Worm (Caenorhabditis elegans) whole organism, L3 larva: ENCODE measurements around the gene lipl-6.

ENCODE experiments used
- ZK546.5 ChIP-seq: sonication (generic microtip); optimal IDR thresholded peaks from 2 replicates; lab custom pipeline; 2017; ENCODE audit warnings: missing biosample characterization, missing genetic modification characterization
- aly-2 ChIP-seq: fragments of 150-350 bp; optimal IDR thresholded peaks from 2 replicates; lab custom pipeline; 2014; ENCODE audit warnings: missing biosample characterization, missing genetic modification characterization
- ceh-16 ChIP-seq: sonication (generic microtip); optimal IDR thresholded peaks from 2 replicates; lab custom pipeline; 2017; ENCODE audit warnings: missing biosample characterization, missing genetic modification characterization
- ceh-9 ChIP-seq: sonication (generic microtip); optimal IDR thresholded peaks from 2 replicates; lab custom pipeline; 2018; ENCODE audit warnings: missing biosample characterization, missing genetic modification characterization
- daf-12 ChIP-seq: fragments of 150-350 bp; optimal IDR thresholded peaks from 2 replicates; lab custom pipeline; 2014; ENCODE audit warnings: missing biosample characterization, missing genetic modification reagents, missing genetic modification characterization
- egl-27 ChIP-seq: sonication (generic microtip); optimal IDR thresholded peaks from 4 replicates; lab custom pipeline; 2017; ENCODE audit warnings: missing biosample characterization, missing genetic modification reagents, missing genetic modification characterization
- egl-5 ChIP-seq: fragments of 150-350 bp; optimal IDR thresholded peaks from 2 replicates; lab custom pipeline; 2017; ENCODE audit warnings: missing biosample characterization, missing genetic modification reagents, missing genetic modification characterization, inconsistent platforms
- elt-1 ChIP-seq: fragments of 150-350 bp; optimal IDR thresholded peaks from 2 replicates; lab custom pipeline; 2014; ENCODE audit warnings: missing biosample characterization, missing genetic modification characterization
- elt-2 ChIP-seq: sonication (generic microtip); optimal IDR thresholded peaks from 2 replicates; lab custom pipeline; 2016; ENCODE audit warnings: missing genetic modification reagents, mild to moderate bottlenecking, missing genetic modification characterization, missing compliant biosample characterization
- elt-3 ChIP-seq, 3 experiments: fragments of 150-350 bp in 1 of 3; sonication (generic microtip) in 2 of 3; optimal IDR thresholded peaks; 2 replicates in 2 of 3; 4 replicates in 1 of 3; lab custom pipeline; 2014 to 2017; ENCODE audit warnings: missing biosample characterization in 3 of 3, missing genetic modification characterization in 3 of 3
- eor-1 ChIP-seq, 2 experiments: fragments of 150-350 bp; optimal IDR thresholded peaks; 2 replicates each; lab custom pipeline; 2014 to 2018; ENCODE audit warnings: missing biosample characterization in 2 of 2, missing genetic modification characterization in 2 of 2
- fkh-10 ChIP-seq: sonication (generic microtip); optimal IDR thresholded peaks from 2 replicates; lab custom pipeline; 2017; ENCODE audit warnings: missing biosample characterization, missing genetic modification reagents, missing genetic modification characterization
- fkh-2 ChIP-seq: fragments of 150-350 bp; optimal IDR thresholded peaks from 2 replicates; lab custom pipeline; 2014; ENCODE audit warnings: missing biosample characterization, missing genetic modification reagents, missing genetic modification characterization
- fos-1 ChIP-seq: fragments of 150-350 bp; optimal IDR thresholded peaks from 2 replicates; lab custom pipeline; 2014; ENCODE audit warnings: missing biosample characterization, missing genetic modification characterization
- hmg-11 ChIP-seq: sonication (generic microtip); optimal IDR thresholded peaks from 2 replicates; lab custom pipeline; 2016; ENCODE audit warnings: missing genetic modification characterization, missing compliant biosample characterization
- jun-1 ChIP-seq: fragments of 150-350 bp; optimal IDR thresholded peaks from 2 replicates; lab custom pipeline; 2014; ENCODE audit warnings: missing biosample characterization, missing genetic modification reagents, missing genetic modification characterization
- lin-39 ChIP-seq: fragments of 150-350 bp; optimal IDR thresholded peaks from 2 replicates; lab custom pipeline; 2018; ENCODE audit warnings: missing biosample characterization, missing genetic modification reagents, missing genetic modification characterization
- lsy-12 ChIP-seq: sonication (generic microtip); optimal IDR thresholded peaks from 2 replicates; lab custom pipeline; 2016; ENCODE audit warnings: mild to moderate bottlenecking, missing genetic modification characterization, missing compliant biosample characterization
- mdl-1 ChIP-seq: fragments of 150-350 bp; optimal IDR thresholded peaks from 2 replicates; lab custom pipeline; 2014; ENCODE audit warnings: missing biosample characterization, missing genetic modification characterization
- mml-1 ChIP-seq: fragments of 150-350 bp; sonication (generic microtip); optimal IDR thresholded peaks from 3 replicates; lab custom pipeline; 2014; ENCODE audit warnings: missing biosample characterization, missing genetic modification characterization
- nfya-1 ChIP-seq: sonication (generic microtip); optimal IDR thresholded peaks from 2 replicates; lab custom pipeline; 2017; ENCODE audit warnings: missing genetic modification characterization, mild to moderate bottlenecking, missing compliant biosample characterization, antibody characterized with exemption, moderate library complexity; ENCODE audit not compliant: insufficient read depth
- nhr-11 ChIP-seq: fragments of 150-350 bp; optimal IDR thresholded peaks from 2 replicates; lab custom pipeline; 2014; ENCODE audit warnings: missing biosample characterization, missing genetic modification characterization
- nhr-12 ChIP-seq: fragments of 150-350 bp; optimal IDR thresholded peaks from 2 replicates; lab custom pipeline; 2014; ENCODE audit warnings: missing biosample characterization, missing genetic modification characterization
- nhr-25 ChIP-seq: sonication (generic microtip); optimal IDR thresholded peaks from 2 replicates; lab custom pipeline; 2017; ENCODE audit warnings: missing biosample characterization, missing genetic modification characterization
- nhr-43 ChIP-seq: sonication (generic microtip); optimal IDR thresholded peaks from 2 replicates; lab custom pipeline; 2016; ENCODE audit warnings: mild to moderate bottlenecking, missing genetic modification characterization, missing compliant biosample characterization; ENCODE audit not compliant: poor library complexity, severe bottlenecking
- nhr-67 ChIP-seq: fragments of 150-350 bp; optimal IDR thresholded peaks from 2 replicates; lab custom pipeline; 2014; ENCODE audit warnings: missing biosample characterization, missing genetic modification characterization
- nhr-76 ChIP-seq: fragments of 150-350 bp; sonication (generic microtip); optimal IDR thresholded peaks from 5 replicates; lab custom pipeline; 2014; ENCODE audit warnings: missing biosample characterization, missing genetic modification characterization
- pqm-1 ChIP-seq: fragments of 150-350 bp; optimal IDR thresholded peaks from 2 replicates; lab custom pipeline; 2017; ENCODE audit warnings: missing biosample characterization, missing genetic modification characterization, inconsistent platforms
- sea-2 ChIP-seq: fragments of 150-350 bp; sonication (generic microtip); optimal IDR thresholded peaks from 4 replicates; lab custom pipeline; 2014; ENCODE audit warnings: missing biosample characterization, missing genetic modification reagents, missing genetic modification characterization
- skn-1 ChIP-seq: fragments of 150-350 bp; optimal IDR thresholded peaks from 2 replicates; lab custom pipeline; 2014; ENCODE audit warnings: missing biosample characterization, missing genetic modification characterization
- snpc-4 ChIP-seq: fragments of 150-350 bp; optimal IDR thresholded peaks from 2 replicates; lab custom pipeline; 2014; ENCODE audit warnings: missing biosample characterization, missing genetic modification characterization
- tbx-2 ChIP-seq: sonication (generic microtip); optimal IDR thresholded peaks from 2 replicates; lab custom pipeline; 2016; ENCODE audit warnings: mild to moderate bottlenecking, missing genetic modification characterization, missing compliant biosample characterization
- unc-39 ChIP-seq: sonication (generic microtip); optimal IDR thresholded peaks from 4 replicates; lab custom pipeline; 2017; ENCODE audit warnings: missing biosample characterization, missing genetic modification characterization
- unc-62 ChIP-seq: fragments of 150-350 bp; sonication (generic microtip); optimal IDR thresholded peaks from 4 replicates; lab custom pipeline; 2014; ENCODE audit warnings: missing biosample characterization, missing genetic modification reagents, missing genetic modification characterization
- zag-1 ChIP-seq: fragments of 150-350 bp; optimal IDR thresholded peaks from 2 replicates; lab custom pipeline; 2014; ENCODE audit warnings: missing biosample characterization, missing genetic modification characterization
- ztf-11 ChIP-seq: fragments of 150-350 bp; optimal IDR thresholded peaks from 2 replicates; lab custom pipeline; 2014; ENCODE audit warnings: missing biosample characterization, missing genetic modification characterization
- ztf-4 ChIP-seq: fragments of 150-350 bp; optimal IDR thresholded peaks from 2 replicates; lab custom pipeline; 2014; ENCODE audit warnings: missing biosample characterization, missing genetic modification characterization

lipl-6 gene

ce11 chrV:6969950-6970532 is 35.9 kb upstream of the lipl-6 start, which contains the start of gene ptr-15 (continued):
- TF ChIP-seq ceh-16 (tag; lab: Kevin White, UChicago) = no peak
- TF ChIP-seq elt-1 (tag; lab: Kevin White, UChicago) = no peak
- peak; percentile 34 for TF ChIP-seq nhr-43

ce11 chrV:6956237-6956636 is 22.1 kb upstream of the lipl-6 start, which contains the start of gene mec-1:
Gene mec-1 (plus strand): TSS chrV:6956537.
- TF ChIP-seq elt-2 (tag; lab: Kevin White, UChicago) = no peak
- TF ChIP-seq daf-12 (tag; lab: Kevin White, UChicago) = no peak
- TF ChIP-seq nhr-11 (tag; lab: Kevin White, UChicago) = no peak
- no peak for TF ChIP-seq jun-1
- TF ChIP-seq sea-2 (GFP tag; lab: Kevin White, UChicago) = no peak
- no peak for TF ChIP-seq nhr-67 (tag; lab: Kevin White, UChicago)
- no peak for TF ChIP-seq hmg-11 (tag; lab: Kevin White, UChicago)
- no peak for TF ChIP-seq nfya-1 (tag; lab: Kevin White, UChicago)
- TF ChIP-seq lin-39 (tag; lab: Kevin White, UChicago) = no peak
- no peak for TF ChIP-seq pqm-1 (tag; lab: Kevin White, UChicago)
- TF ChIP-seq eor-1 (tag; optimal IDR thresholded peaks at IDR 0.05; lab: Kevin White, UChicago) = no peak
- no peak for TF ChIP-seq skn-1
- TF ChIP-seq snpc-4 (tag; lab: Kevin White, UChicago) = no peak
- no peak for TF ChIP-seq zag-1
- no peak for TF ChIP-seq fos-1 (tag; lab: Kevin White, UChicago)
- no peak for TF ChIP-seq egl-27 (tag; lab: Kevin White, UChicago)
- TF ChIP-seq unc-39 = no peak
- no peak for TF ChIP-seq aly-2
- no peak for TF ChIP-seq nhr-76 (tag; lab: Kevin White, UChicago)
- TF ChIP-seq nhr-43 = no peak

- TF ChIP-seq sea-2 (GFP tag; lab: Kevin White, UChicago) (no peak), nhr-12 (tag; lab: Kevin White, UChicago) (no peak), mml-1 (tag; lab: Kevin White, UChicago) (no peak), ztf-4 (no peak), egl-27 (tag; lab: Kevin White, UChicago) (no peak), nhr-76 (tag; lab: Kevin White, UChicago) (no peak), skn-1 (no peak), ceh-9 (tag; lab: Kevin White, UChicago) (no peak), pqm-1 (tag; lab: Kevin White, UChicago) (no peak), egl-5 (no peak), ZK546.5 (tag; lab: Kevin White, UChicago) (no peak), eor-1 (tag; optimal IDR thresholded peaks at IDR 0.05; lab: Kevin White, UChicago) (no peak)
Observed at ce11 chrV:6953797-6954196, 19.7 kb upstream of the lipl-6 start, which contains the start of gene srg-31. Gene srg-31 (minus strand): TSS chrV:6953897.

ce11 chrV:6951306-6951705 is 17.2 kb upstream of the lipl-6 start, which contains the start of gene T07H8.11:
Gene T07H8.11 (minus strand): TSS chrV:6951406.
- TF ChIP-seq fkh-2 (tag; lab: Kevin White, UChicago) (no peak), egl-5 (no peak), snpc-4 (tag; lab: Kevin White, UChicago) (no peak), nfya-1 (tag; lab: Kevin White, UChicago) (no peak)

- TF ChIP-seq ceh-9 (tag; lab: Kevin White, UChicago) (no peak), pqm-1 (tag; lab: Kevin White, UChicago) (no peak), snpc-4 (tag; lab: Kevin White, UChicago) (no peak), elt-3 (tag; optimal IDR thresholded peaks at IDR 0.05; lab: Kevin White, UChicago) (no peak), unc-62 (GFP tag; lab: Kevin White, UChicago) (no peak), daf-12 (tag; lab: Kevin White, UChicago) (no peak), fkh-10 (GFP tag; lab: Kevin White, UChicago) (no peak), nhr-25 (no peak), fkh-2 (tag; lab: Kevin White, UChicago) (no peak), mml-1 (tag; lab: Kevin White, UChicago) (no peak), lsy-12 (tag; lab: Kevin White, UChicago) (no peak), mdl-1 (tag; lab: Kevin White, UChicago) (no peak), tbx-2 (tag; lab: Kevin White, UChicago) (no peak), lin-39 (tag; lab: Kevin White, UChicago) (no peak), ztf-11 (tag; lab: Kevin White, UChicago) (no peak), sea-2 (GFP tag; lab: Kevin White, UChicago) (no peak)
Observed at ce11 chrV:6949770-6950169, 15.7 kb upstream of the lipl-6 start, which contains the start of gene Y57E12B.11. Gene Y57E12B.11 (minus strand): TSS chrV:6949870.
